Worm (Caenorhabditis elegans): Measurements from ENCODE around the gene acy-3.
A peak's percentile ranks its signal among the peaks of the same experiment; 100 is the strongest.

The acy-3 gene

DNA sequence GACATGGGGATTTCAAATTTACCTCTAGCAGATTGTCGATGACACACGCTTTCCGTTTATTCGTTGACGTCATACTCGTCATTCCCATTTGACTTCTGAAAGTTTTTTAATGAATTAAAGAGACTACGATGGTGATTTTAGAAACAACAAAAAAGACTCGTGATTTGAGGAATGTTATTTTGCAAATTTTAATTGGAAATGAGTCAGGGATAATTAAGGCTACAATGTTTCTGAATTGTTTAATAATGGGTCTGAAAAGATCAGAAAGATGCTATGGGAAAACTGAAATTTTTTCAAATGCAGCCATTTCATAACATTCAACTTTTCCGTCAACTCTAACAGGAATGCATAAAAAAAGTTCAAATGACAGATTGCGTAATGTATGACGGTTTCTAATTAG lies 20.8 kb downstream of the acy-3 start, which contains the start of gene C44F1.1:
TSS of gene C44F1.1 (minus strand) at position 101 of the 400 bp plus-strand sequence.
- TF ChIP-seq zfp-3 (GFP tag; conservative IDR thresholded peaks at IDR 0.05): no peak
- no peak for TF ChIP-seq F26F4.8 (GFP tag; conservative IDR thresholded peaks at IDR 0.05)
- TF ChIP-seq aha-1 (tag): peak; percentile 10

- peak; percentile 40 for TF ChIP-seq dve-1 (tag; optimal IDR thresholded peaks at IDR 0.05; ENCODE audit: insufficient read depth)
- TF ChIP-seq zag-1 (tag; optimal IDR thresholded peaks at IDR 0.05): no peak
- no peak for TF ChIP-seq daf-16 (GFP tag; optimal IDR thresholded peaks at IDR 0.05)
- TF ChIP-seq daf-16 (tag; optimal IDR thresholded peaks at IDR 0.05): peak; percentile 10
Observed at ce11 chrIII:3764584-3764983, 21.7 kb downstream of the acy-3 start.

DNA sequence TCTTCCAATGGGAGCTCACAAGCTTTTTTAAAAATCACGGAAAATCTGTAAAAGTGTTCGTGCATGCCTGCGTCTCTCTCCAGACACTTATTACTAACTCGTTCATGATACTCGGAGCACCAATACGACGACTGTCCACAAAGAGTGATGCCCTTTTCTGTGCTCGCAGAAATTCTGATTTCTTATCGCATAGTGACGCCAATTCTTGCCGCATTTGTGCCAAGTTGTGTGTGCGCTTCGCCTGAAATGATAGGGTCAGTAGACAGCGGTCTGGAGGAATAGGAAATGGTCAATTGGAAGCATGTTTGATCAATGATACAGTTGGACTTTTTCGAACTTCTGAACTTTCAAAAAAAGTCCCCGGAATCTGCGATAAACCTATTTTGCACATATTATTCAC lies 22.2 kb downstream of the acy-3 start:
- TF ChIP-seq hif-1 (tag; optimal IDR thresholded peaks at IDR 0.05) (no peak), unc-130 (GFP tag; optimal IDR thresholded peaks at IDR 0.05) (no peak), dmd-6 (GFP tag; IDR thresholded peaks at IDR 0.05) (peak; percentile 63), hlh-11 (tag; optimal IDR thresholded peaks at IDR 0.05) (peak; percentile 72), nhr-28 (tag; optimal IDR thresholded peaks at IDR 0.05) (peak; percentile 77), nhr-77 (tag; optimal IDR thresholded peaks at IDR 0.05) (peak; percentile 43), ceh-32 (tag; optimal IDR thresholded peaks at IDR 0.05; ENCODE audit: poor library complexity) (no peak), mxl-3 (GFP tag; optimal IDR thresholded peaks at IDR 0.05) (peak; percentile 15), daf-16 (GFP tag; optimal IDR thresholded peaks at IDR 0.05) (no peak), daf-16 (tag; optimal IDR thresholded peaks at IDR 0.05) (peak; percentile 9), pqm-1 (tag; optimal IDR thresholded peaks at IDR 0.05) (peak; percentile 77), hlh-30 (tag; optimal IDR thresholded peaks at IDR 0.05; ENCODE audit: insufficient read depth) (peak; percentile 11), zfp-2 (tag; optimal IDR thresholded peaks at IDR 0.05) (no peak), F44E2.7 (GFP tag; IDR thresholded peaks at IDR 0.05) (no peak)

ce11 chrIII:3759312-3759711 lies 27.0 kb downstream of the acy-3 start, which contains the start of gene arcp-1:
TSS of gene arcp-1 (minus strand) at chrIII:3759412.
- TF ChIP-seq aha-1 (tag): peak; percentile 57
- TF ChIP-seq nhr-28 (tag; optimal IDR thresholded peaks at IDR 0.05): no peak

DNA sequence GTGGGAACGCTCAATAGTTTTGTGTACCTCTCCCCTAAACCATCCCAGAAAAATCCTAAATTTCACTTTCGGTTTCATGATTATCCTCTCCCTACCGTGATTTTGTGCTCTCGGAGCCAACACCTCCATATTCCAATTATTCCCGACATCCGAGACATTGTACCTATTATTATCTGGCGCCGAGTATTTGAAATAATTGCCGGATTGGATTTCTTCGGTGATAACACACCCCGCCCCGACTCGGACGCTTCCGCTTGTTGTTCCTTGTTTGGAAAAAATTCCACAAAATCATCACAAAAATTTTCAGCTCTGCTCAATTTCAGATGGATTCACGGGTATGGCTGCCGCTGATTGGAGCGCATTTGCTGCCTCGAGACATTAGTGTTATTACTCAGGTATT lies 41.1 kb downstream of the acy-3 start, which contains the start of gene lin-48:
TSS of gene lin-48 (plus strand) at position 301 of the 400 bp plus-strand sequence.
- TF ChIP-seq unc-62 (GFP tag; optimal IDR thresholded peaks at IDR 0.05 in 1 of 2) (peak in 1 of 2 experiments; percentile 26), unc-62 (tag; optimal IDR thresholded peaks at IDR 0.05) (no peak), unc-130 (GFP tag; optimal IDR thresholded peaks at IDR 0.05) (no peak)

DNA sequence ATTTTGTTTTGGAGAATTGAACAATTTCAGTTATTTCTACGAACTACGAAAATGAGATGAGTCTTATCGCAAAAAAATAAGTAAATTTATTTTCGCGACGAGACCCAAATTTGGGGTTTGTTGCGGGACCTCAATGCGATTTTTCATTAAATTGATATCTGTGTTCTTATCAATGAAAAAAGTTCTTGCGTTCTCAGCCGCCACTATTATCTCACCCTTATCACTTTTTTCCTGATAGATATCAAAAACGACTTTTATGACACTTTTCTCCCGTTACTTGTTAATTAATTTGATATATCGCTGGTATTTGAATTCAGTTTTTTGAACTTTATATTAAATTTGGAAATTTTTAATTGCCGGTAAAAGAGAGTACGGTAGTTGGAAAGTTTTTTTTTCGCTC lies 42.9 kb downstream of the acy-3 start:
- TF ChIP-seq unc-39 (tag; optimal IDR thresholded peaks at IDR 0.05) (no peak), zip-11 (GFP tag; IDR thresholded peaks at IDR 0.05) (no peak), jun-1 (tag; optimal IDR thresholded peaks at IDR 0.05) (no peak), ama-1 (optimal IDR thresholded peaks at IDR 0.05) (no peak), nhr-48 (tag; optimal IDR thresholded peaks at IDR 0.05) (no peak), lin-13 (GFP tag; optimal IDR thresholded peaks at IDR 0.05) (no peak), hmg-1.1 (GFP tag; IDR thresholded peaks at IDR 0.05) (no peak), Y105C5A.15 (GFP tag; IDR thresholded peaks at IDR 0.05) (no peak), lin-29 (GFP tag; IDR thresholded peaks at IDR 0.05) (no peak)

DNA sequence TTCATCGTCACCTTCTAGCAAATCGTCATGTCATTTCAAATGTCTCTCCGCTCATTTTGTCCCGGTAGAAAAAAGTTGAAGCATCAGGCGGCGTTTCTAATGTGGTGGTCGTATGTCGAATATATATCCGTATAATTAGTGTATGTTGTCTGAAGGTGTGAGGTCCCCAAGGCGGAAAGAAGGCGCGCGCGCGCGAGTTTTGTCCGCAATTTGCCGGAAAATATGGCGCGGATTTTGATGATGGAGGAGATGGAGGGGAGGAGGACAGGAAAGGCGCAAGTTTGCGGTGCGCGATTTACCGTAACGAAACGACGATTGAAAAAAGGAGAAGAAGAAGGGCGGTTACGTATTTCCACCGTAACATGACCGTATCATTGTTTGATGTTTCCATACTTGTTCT lies 44.2 kb downstream of the acy-3 start:
- TF ChIP-seq attf-4 (tag; optimal IDR thresholded peaks at IDR 0.05): no peak
- no peak for TF ChIP-seq saeg-2 (GFP tag; IDR thresholded peaks at IDR 0.05)
- TF ChIP-seq set-16 (GFP tag; IDR thresholded peaks at IDR 0.05): peak; percentile 37
- no peak for TF ChIP-seq aly-2 (tag; optimal IDR thresholded peaks at IDR 0.05)

Data from whole organism, L4 larva.